Worm (Caenorhabditis elegans) whole organism, mixed stage, embryonic: Measurements from ENCODE around the gene tofu-1.

Experiments used
- M03D4.4 ChIP-seq: sonication (generic microtip); optimal IDR thresholded peaks from 2 replicates; lab custom pipeline; 2017; ENCODE audit warnings: mild to moderate bottlenecking, missing genetic modification characterization, missing compliant biosample characterization
- blmp-1 ChIP-seq: fragments of 150-350 bp; optimal IDR thresholded peaks from 2 replicates; lab custom pipeline; 2014; ENCODE audit warnings: missing biosample characterization, missing genetic modification characterization
- ces-1 ChIP-seq: fragments of 150-350 bp; optimal IDR thresholded peaks from 2 replicates; lab custom pipeline; 2014; ENCODE audit warnings: missing biosample characterization, missing genetic modification reagents, missing genetic modification characterization
- elt-3 ChIP-seq: fragments of 150-350 bp; optimal IDR thresholded peaks from 2 replicates; lab custom pipeline; 2014; ENCODE audit warnings: missing biosample characterization, missing genetic modification characterization
- nhr-2 ChIP-seq: fragments of 150-350 bp; optimal IDR thresholded peaks from 2 replicates; lab custom pipeline; 2014; ENCODE audit warnings: missing biosample characterization, missing genetic modification characterization
- nhr-28 ChIP-seq: fragments of 150-350 bp; optimal IDR thresholded peaks from 2 replicates; lab custom pipeline; 2014; ENCODE audit warnings: missing biosample characterization, missing genetic modification characterization
- nhr-76 ChIP-seq: sonication (generic microtip); optimal IDR thresholded peaks from 2 replicates; lab custom pipeline; 2017; ENCODE audit warnings: missing biosample characterization, missing genetic modification characterization
- snpc-4 ChIP-seq: fragments of 150-350 bp; optimal IDR thresholded peaks from 2 replicates; lab custom pipeline; 2014; ENCODE audit warnings: missing biosample characterization, missing genetic modification characterization
- unc-39 ChIP-seq: fragments of 150-350 bp; optimal IDR thresholded peaks from 2 replicates; lab custom pipeline; 2014; ENCODE audit warnings: missing biosample characterization, missing genetic modification characterization
- unc-62 ChIP-seq: fragments of 150-350 bp; optimal IDR thresholded peaks from 2 replicates; lab custom pipeline; 2014; ENCODE audit warnings: missing biosample characterization, missing genetic modification reagents, missing genetic modification characterization
- ztf-11 ChIP-seq: fragments of 150-350 bp; optimal IDR thresholded peaks from 2 replicates; lab custom pipeline; 2014; ENCODE audit warnings: missing biosample characterization, missing genetic modification characterization

ce11 chrV:10030992-10031383, 50.0 kb downstream of the tofu-1 start, which contains the start of gene acl-2:
- TF ChIP-seq ces-1 (GFP tag; lab: Kevin White, UChicago) (no peak), elt-3 (tag; lab: Kevin White, UChicago) (no peak), unc-62 (GFP tag; lab: Kevin White, UChicago) (no peak), snpc-4 (tag; lab: Kevin White, UChicago) (no peak), M03D4.4 (tag; lab: Kevin White, UChicago) (no peak), nhr-2 (no peak), nhr-76 (no peak), nhr-28 (tag; lab: Kevin White, UChicago) (no peak), ztf-11 (tag; lab: Kevin White, UChicago) (no peak), unc-39 (tag; lab: Kevin White, UChicago) (no peak), blmp-1 (tag; lab: Kevin White, UChicago) (no peak)
